Worm (Caenorhabditis elegans) whole organism, L2 larva: ENCODE measurements around the gene Y37H2A.7.

ENCODE experiments used
- Y55F3AM.14 ChIP-seq: fragments of 200-800 bp; sonication (Bioruptor generic); optimal IDR thresholded peaks from 2 replicates; lab custom pipeline; 2018; ENCODE audit warnings: mild to moderate bottlenecking, missing genetic modification characterization, missing compliant biosample characterization
- aly-2 ChIP-seq: fragments of 150-350 bp; optimal IDR thresholded peaks from 2 replicates; lab custom pipeline; 2014; ENCODE audit warnings: missing biosample characterization, missing genetic modification characterization
- blmp-1 ChIP-seq: sonication (generic microtip); optimal IDR thresholded peaks from 2 replicates; lab custom pipeline; 2017; ENCODE audit warnings: missing genetic modification characterization, mild to moderate bottlenecking, missing compliant biosample characterization, antibody characterized with exemption, moderate library complexity; ENCODE audit not compliant: insufficient read depth
- mdl-1 ChIP-seq, 2 experiments: fragments of 150-350 bp in 1 of 2; sonication (generic microtip) in 1 of 2; optimal IDR thresholded peaks; 2 replicates each; lab custom pipeline; 2017; ENCODE audit warnings: missing biosample characterization in 2 of 2, missing genetic modification characterization in 2 of 2
- nhr-10 ChIP-seq: sonication (generic microtip); optimal IDR thresholded peaks from 2 replicates; lab custom pipeline; 2017; ENCODE audit warnings: missing biosample characterization, missing genetic modification characterization
- nhr-11 ChIP-seq: fragments of 150-350 bp; optimal IDR thresholded peaks from 2 replicates; lab custom pipeline; 2014; ENCODE audit warnings: missing biosample characterization, missing genetic modification characterization
- skn-1 ChIP-seq: sonication (generic microtip); optimal IDR thresholded peaks from 2 replicates; lab custom pipeline; 2017; ENCODE audit warnings: missing biosample characterization, missing genetic modification characterization
- unc-39 ChIP-seq: fragments of 150-350 bp; optimal IDR thresholded peaks from 2 replicates; lab custom pipeline; 2014; ENCODE audit warnings: missing biosample characterization, missing genetic modification characterization
- unc-55 ChIP-seq: fragments of 150-350 bp; sonication (generic microtip); optimal IDR thresholded peaks from 3 replicates; lab custom pipeline; 2014; ENCODE audit warnings: missing biosample characterization, missing genetic modification reagents, missing genetic modification characterization

DNA sequence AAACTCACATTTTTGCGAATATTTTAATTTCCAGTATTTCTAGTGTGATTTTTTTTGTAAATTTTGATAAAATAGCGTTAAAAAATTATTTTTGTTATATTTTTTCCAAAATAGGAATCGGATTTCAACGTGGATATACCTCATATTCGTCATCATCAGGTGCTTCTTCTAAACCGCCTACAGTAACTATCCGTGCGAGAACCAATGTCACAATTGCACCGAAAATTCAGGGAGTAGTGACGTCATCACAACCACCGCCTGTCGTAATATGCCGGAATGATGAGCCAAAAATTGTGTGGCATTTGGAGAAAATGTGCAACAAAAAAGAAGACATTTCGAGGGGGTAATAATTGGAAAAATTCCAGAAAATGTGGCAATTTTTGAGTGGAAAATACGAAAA, 43.1 kb downstream of the Y37H2A.7 start:
- TF ChIP-seq skn-1 (tag; lab: Kevin White, UChicago), result no peak
- TF ChIP-seq unc-39 (tag; lab: Kevin White, UChicago), result no peak
- no peak for TF ChIP-seq aly-2 (tag; lab: Kevin White, UChicago)
- no peak for TF ChIP-seq unc-55 (GFP tag; lab: Kevin White, UChicago)
- TF ChIP-seq nhr-11 (tag; lab: Kevin White, UChicago), result no peak
- TF ChIP-seq blmp-1 (tag; lab: Kevin White, UChicago), result no peak
- TF ChIP-seq nhr-10 (tag; lab: Kevin White, UChicago), result no peak
- TF ChIP-seq mdl-1 (tag; optimal IDR thresholded peaks at IDR 0.05; lab: Kevin White, UChicago), result no peak
- no peak for TF ChIP-seq Y55F3AM.14 (GFP tag; lab: Kevin White, UChicago)
